Worm (Caenorhabditis elegans) whole organism, L1 larva: ENCODE data around the gene egl-4.
A peak's percentile ranks its signal among the peaks of the same experiment; 100 is the strongest.

Experiments
- C04F5.9 ChIP-seq: sonication (generic microtip); optimal IDR thresholded peaks from 2 replicates; lab custom pipeline; 2016; ENCODE audit warnings: missing genetic modification characterization, missing compliant biosample characterization
- C34B4.2 ChIP-seq: sonication (generic microtip); optimal IDR thresholded peaks from 2 replicates; lab custom pipeline; 2017; ENCODE audit warnings: mild to moderate bottlenecking, missing genetic modification characterization, missing compliant biosample characterization
- alr-1 ChIP-seq: fragments of 200-800 bp; sonication (Bioruptor generic); optimal IDR thresholded peaks from 2 replicates; lab custom pipeline; 2018; ENCODE audit warnings: borderline replicate concordance, mild to moderate bottlenecking, missing genetic modification characterization, missing compliant biosample characterization
- aly-2 ChIP-seq: fragments of 150-350 bp; optimal IDR thresholded peaks from 2 replicates; lab custom pipeline; 2014; ENCODE audit warnings: missing biosample characterization, missing genetic modification characterization
- blmp-1 ChIP-seq: fragments of 150-350 bp; optimal IDR thresholded peaks from 2 replicates; lab custom pipeline; 2014; ENCODE audit warnings: missing biosample characterization, missing genetic modification characterization
- ceh-63 ChIP-seq: fragments of 200-800 bp; sonication (Bioruptor generic); optimal IDR thresholded peaks from 2 replicates; lab custom pipeline; 2018; ENCODE audit warnings: mild to moderate bottlenecking, missing genetic modification characterization, missing compliant biosample characterization
- ceh-88 ChIP-seq: fragments of 200-800 bp; sonication (Bioruptor generic); IDR thresholded peaks from 2 replicates; pipeline ENCODE4 v1.3.6; 2022; ENCODE audit warnings: missing genetic modification characterization, missing compliant biosample characterization
- dpl-1 ChIP-seq, 3 experiments: fragments of 150-350 bp in 2 of 3; sonication (generic microtip) in 1 of 3; optimal IDR thresholded peaks; 2 replicates each; lab custom pipeline; 2014 to 2017; ENCODE audit warnings: missing biosample characterization in 3 of 3, missing genetic modification characterization in 3 of 3, missing genetic modification reagents in 3 of 3
- dsc-1 ChIP-seq: sonication (generic microtip); optimal IDR thresholded peaks from 2 replicates; lab custom pipeline; 2016; ENCODE audit warnings: mild to moderate bottlenecking, missing genetic modification characterization, missing compliant biosample characterization
- efl-1 ChIP-seq, 4 experiments: fragments of 150-350 bp; optimal IDR thresholded peaks in 3 of 4; peaks in 1 of 4; 1 replicate in 1 of 4; 2 replicates in 3 of 4; lab custom pipeline; 2014; ENCODE audit warnings: missing biosample characterization in 2 of 4, missing genetic modification characterization in 2 of 4, missing genetic modification reagents in 2 of 4
- elt-3 ChIP-seq, 6 experiments: fragments of 150-350 bp in 1 of 6; sonication (generic microtip); optimal IDR thresholded peaks; 2 replicates each; lab custom pipeline; 2017 to 2018; ENCODE audit warnings: missing biosample characterization in 6 of 6, missing genetic modification characterization in 6 of 6, inconsistent platforms in 1 of 6
- ets-5 ChIP-seq: fragments of 200-800 bp; sonication (Bioruptor generic); IDR thresholded peaks from 2 replicates; pipeline ENCODE4 v1.3.6; 2022; ENCODE audit warnings: missing genetic modification characterization, missing compliant biosample characterization
- fkh-4 ChIP-seq: sonication (generic microtip); optimal IDR thresholded peaks from 2 replicates; lab custom pipeline; 2016; ENCODE audit warnings: missing compliant biosample characterization, missing genetic modification characterization, borderline replicate concordance
- fkh-8 ChIP-seq: sonication (generic microtip); optimal IDR thresholded peaks from 2 replicates; lab custom pipeline; 2016; ENCODE audit warnings: mild to moderate bottlenecking, missing genetic modification characterization, missing compliant biosample characterization
- irx-1 ChIP-seq: sonication (generic microtip); optimal IDR thresholded peaks from 2 replicates; lab custom pipeline; 2016; ENCODE audit warnings: missing genetic modification characterization, missing compliant biosample characterization
- lin-13 ChIP-seq: fragments of 150-350 bp; optimal IDR thresholded peaks from 2 replicates; lab custom pipeline; 2014; ENCODE audit warnings: missing biosample characterization, missing genetic modification reagents, missing genetic modification characterization
- lin-14 ChIP-seq: fragments of 200-800 bp; sonication (Bioruptor generic); optimal IDR thresholded peaks from 2 replicates; lab custom pipeline; 2018; ENCODE audit warnings: mild to moderate bottlenecking, missing genetic modification characterization, moderate library complexity, missing compliant biosample characterization
- lin-35 ChIP-seq, 2 experiments: fragments of 150-350 bp; optimal IDR thresholded peaks; 2 replicates each; lab custom pipeline; 2014; ENCODE audit warnings: missing biosample characterization in 2 of 2, missing genetic modification characterization in 2 of 2, missing genetic modification reagents in 2 of 2
- lsy-2 ChIP-seq, 2 experiments: fragments of 150-350 bp; optimal IDR thresholded peaks; 2 replicates each; lab custom pipeline; 2014; ENCODE audit warnings: missing biosample characterization in 2 of 2, missing genetic modification characterization in 2 of 2
- mef-2 ChIP-seq: fragments of 150-350 bp; optimal IDR thresholded peaks from 2 replicates; lab custom pipeline; 2014; ENCODE audit warnings: missing biosample characterization, missing genetic modification characterization
- nhr-19 ChIP-seq: fragments of 200-800 bp; sonication (Bioruptor generic); conservative IDR thresholded peaks from 2 replicates; pipeline ENCODE4 v1.3.6; 2022; ENCODE audit warnings: missing genetic modification characterization, missing compliant biosample characterization
- nhr-20 ChIP-seq: sonication (generic microtip); optimal IDR thresholded peaks from 2 replicates; lab custom pipeline; 2016; ENCODE audit warnings: mild to moderate bottlenecking, missing genetic modification characterization, missing compliant biosample characterization
- nhr-71 ChIP-seq: sonication (generic microtip); optimal IDR thresholded peaks from 2 replicates; lab custom pipeline; 2016; ENCODE audit warnings: mild to moderate bottlenecking, missing genetic modification characterization, moderate library complexity, missing compliant biosample characterization
- nhr-77 ChIP-seq: fragments of 150-350 bp; optimal IDR thresholded peaks from 2 replicates; lab custom pipeline; 2014; ENCODE audit warnings: missing biosample characterization, missing genetic modification characterization
- nhr-84 ChIP-seq: sonication (generic microtip); optimal IDR thresholded peaks from 2 replicates; lab custom pipeline; 2017; ENCODE audit warnings: missing biosample characterization, missing genetic modification characterization
- nhr-85 ChIP-seq: sonication (generic microtip); peaks from one replicate; lab custom pipeline; 2016; ENCODE audit warnings: missing genetic modification characterization, inconsistent platforms, missing compliant biosample characterization
- nhr-90 ChIP-seq: sonication (generic microtip); optimal IDR thresholded peaks from 2 replicates; lab custom pipeline; 2016; ENCODE audit warnings: mild to moderate bottlenecking, missing genetic modification characterization, missing compliant biosample characterization; ENCODE audit not compliant: poor library complexity
- rnt-1 ChIP-seq: sonication (generic microtip); optimal IDR thresholded peaks from 2 replicates; lab custom pipeline; 2016; ENCODE audit warnings: mild to moderate bottlenecking, missing genetic modification characterization, moderate library complexity, missing compliant biosample characterization
- skn-1 ChIP-seq: fragments of 150-350 bp; optimal IDR thresholded peaks from 2 replicates; lab custom pipeline; 2014; ENCODE audit warnings: missing biosample characterization, missing genetic modification characterization
- snu-23 ChIP-seq: sonication (generic microtip); optimal IDR thresholded peaks from 2 replicates; lab custom pipeline; 2016; ENCODE audit warnings: missing genetic modification characterization, missing compliant biosample characterization
- tbx-2 ChIP-seq: sonication (generic microtip); optimal IDR thresholded peaks from 2 replicates; lab custom pipeline; 2016; ENCODE audit warnings: missing genetic modification characterization, missing compliant biosample characterization
- unc-130 ChIP-seq: fragments of 150-350 bp; optimal IDR thresholded peaks from 2 replicates; lab custom pipeline; 2017; ENCODE audit warnings: missing biosample characterization, missing genetic modification characterization, inconsistent platforms
- unc-30 ChIP-seq: sonication (generic microtip); optimal IDR thresholded peaks from 2 replicates; lab custom pipeline; 2017; ENCODE audit warnings: missing biosample characterization, missing genetic modification characterization
- unc-62 ChIP-seq: fragments of 150-350 bp; optimal IDR thresholded peaks from 2 replicates; lab custom pipeline; 2014; ENCODE audit warnings: missing biosample characterization, missing genetic modification reagents, missing genetic modification characterization
- unc-86 ChIP-seq: sonication (generic microtip); optimal IDR thresholded peaks from 2 replicates; lab custom pipeline; 2016; ENCODE audit warnings: missing genetic modification characterization, missing compliant biosample characterization
- vab-15 ChIP-seq: sonication (generic microtip); optimal IDR thresholded peaks from 2 replicates; lab custom pipeline; 2017; ENCODE audit warnings: missing genotype, mild to moderate bottlenecking, missing genetic modification characterization, missing compliant biosample characterization
- xbp-1 ChIP-seq: sonication (generic microtip); optimal IDR thresholded peaks from 2 replicates; lab custom pipeline; 2016; ENCODE audit warnings: missing genetic modification characterization, missing compliant biosample characterization
- zip-4 ChIP-seq: fragments of 200-800 bp; sonication (Bioruptor generic); optimal IDR thresholded peaks from 2 replicates; lab custom pipeline; 2018; ENCODE audit warnings: mild to moderate bottlenecking, missing genetic modification characterization, moderate library complexity, missing compliant biosample characterization
- ztf-11 ChIP-seq, 2 experiments: sonication (generic microtip); optimal IDR thresholded peaks; 2 replicates each; lab custom pipeline; 2016 to 2017; ENCODE audit warnings: missing genetic modification characterization in 2 of 2, missing biosample characterization in 1 of 2, missing compliant biosample characterization in 1 of 2
- ztf-4 ChIP-seq: fragments of 150-350 bp; optimal IDR thresholded peaks from 2 replicates; lab custom pipeline; 2014; ENCODE audit warnings: missing biosample characterization, missing genetic modification characterization

The egl-4 gene

DNA sequence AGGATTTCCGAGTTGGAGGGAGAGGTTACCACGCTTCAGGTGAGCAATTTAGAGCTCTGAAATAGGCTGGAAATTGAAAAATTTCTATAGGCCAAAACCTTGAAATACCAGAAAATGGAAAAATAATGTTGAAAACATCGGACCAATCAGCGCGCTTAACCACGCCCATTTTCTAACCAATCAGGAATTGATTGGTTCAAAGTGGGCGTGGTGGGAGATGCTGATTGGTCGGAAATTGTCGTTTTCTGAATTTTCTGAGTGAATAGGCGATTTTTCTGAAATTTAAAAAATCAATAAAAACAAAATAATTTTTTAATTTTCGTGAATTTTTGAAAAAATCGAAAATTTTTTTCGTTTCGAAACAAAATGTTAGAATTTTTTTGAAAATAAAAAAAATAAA is 13.1 kb downstream of the egl-4 start:
- TF ChIP-seq nhr-20 (tag; lab: Kevin White, UChicago) = no peak

DNA sequence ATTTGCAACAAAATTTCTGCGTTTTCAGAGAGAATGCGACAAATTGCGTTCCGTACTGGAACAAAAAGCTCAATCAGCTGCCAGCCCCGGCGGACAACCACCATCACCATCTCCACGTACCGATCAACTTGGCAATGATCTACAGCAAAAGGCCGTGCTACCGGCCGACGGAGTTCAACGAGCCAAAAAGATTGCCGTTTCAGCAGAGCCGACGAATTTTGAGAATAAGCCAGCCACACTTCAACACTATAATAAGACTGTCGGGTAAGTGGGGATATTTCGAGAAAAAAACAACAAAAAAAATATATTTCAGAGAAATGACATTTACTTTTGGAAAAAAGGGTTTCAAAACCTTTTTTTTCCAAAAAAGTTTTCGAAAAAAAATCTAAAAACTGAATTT is 14.8 kb downstream of the egl-4 start:
- TF ChIP-seq efl-1 (optimal IDR thresholded peaks at IDR 0.05; lab: Kevin White, UChicago) (no peak), efl-1 (GFP tag; optimal IDR thresholded peaks at IDR 0.05 in 1 of 2; lab: Kevin White, UChicago) (peak in 1 of 2 experiments; percentile 62), zip-4 (no peak), aly-2 (tag; lab: Kevin White, UChicago) (no peak), mef-2 (tag; lab: Kevin White, UChicago) (no peak), C34B4.2 (tag; lab: Kevin White, UChicago) (no peak)

DNA sequence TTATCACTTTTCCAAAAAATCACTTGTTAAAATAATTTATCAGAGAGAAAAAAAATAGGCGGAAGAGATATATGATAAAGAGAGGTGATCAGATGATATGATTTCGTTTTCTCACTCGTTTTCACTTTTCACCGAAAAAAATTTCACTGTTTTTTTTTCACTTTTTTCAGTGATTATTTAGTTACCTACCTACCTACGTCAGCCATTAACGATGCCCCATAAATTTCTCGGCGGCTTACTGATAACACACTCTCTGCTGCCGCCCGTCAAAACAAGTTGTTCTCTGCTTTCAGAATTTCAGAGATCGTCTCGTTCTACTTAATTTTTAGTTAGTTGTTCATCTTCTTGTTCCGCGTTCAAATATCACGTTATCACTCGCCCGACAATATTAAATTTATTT is 19.0 kb downstream of the egl-4 start:
- TF ChIP-seq lin-14 (GFP tag; lab: Kevin White, UChicago) (peak; percentile 36), tbx-2 (tag; lab: Kevin White, UChicago) (peak; percentile 18), skn-1 (tag; lab: Kevin White, UChicago) (no peak), lin-13 (GFP tag; lab: Kevin White, UChicago) (no peak), alr-1 (no peak), nhr-90 (tag; lab: Kevin White, UChicago) (no peak), nhr-20 (tag; lab: Kevin White, UChicago) (no peak), elt-3 (tag; optimal IDR thresholded peaks at IDR 0.05; lab: Kevin White, UChicago) (peak in 2 of 6 experiments; percentile 68 to 74), nhr-71 (tag; lab: Kevin White, UChicago) (peak; percentile 19), blmp-1 (tag; lab: Kevin White, UChicago) (peak; percentile 98), fkh-8 (tag; lab: Kevin White, UChicago) (no peak), ztf-11 (tag; optimal IDR thresholded peaks at IDR 0.05; lab: Kevin White, UChicago) (no peak), vab-15 (tag; lab: Kevin White, UChicago) (no peak), ceh-88 (GFP tag; lab: Robert Waterston, UW) (no peak), nhr-85 (tag; lab: Kevin White, UChicago) (peak; percentile 63), ets-5 (no peak), xbp-1 (tag; lab: Kevin White, UChicago) (no peak), dsc-1 (no peak)
- TF ChIP-seq, all 84 proteins: peak for 6

DNA sequence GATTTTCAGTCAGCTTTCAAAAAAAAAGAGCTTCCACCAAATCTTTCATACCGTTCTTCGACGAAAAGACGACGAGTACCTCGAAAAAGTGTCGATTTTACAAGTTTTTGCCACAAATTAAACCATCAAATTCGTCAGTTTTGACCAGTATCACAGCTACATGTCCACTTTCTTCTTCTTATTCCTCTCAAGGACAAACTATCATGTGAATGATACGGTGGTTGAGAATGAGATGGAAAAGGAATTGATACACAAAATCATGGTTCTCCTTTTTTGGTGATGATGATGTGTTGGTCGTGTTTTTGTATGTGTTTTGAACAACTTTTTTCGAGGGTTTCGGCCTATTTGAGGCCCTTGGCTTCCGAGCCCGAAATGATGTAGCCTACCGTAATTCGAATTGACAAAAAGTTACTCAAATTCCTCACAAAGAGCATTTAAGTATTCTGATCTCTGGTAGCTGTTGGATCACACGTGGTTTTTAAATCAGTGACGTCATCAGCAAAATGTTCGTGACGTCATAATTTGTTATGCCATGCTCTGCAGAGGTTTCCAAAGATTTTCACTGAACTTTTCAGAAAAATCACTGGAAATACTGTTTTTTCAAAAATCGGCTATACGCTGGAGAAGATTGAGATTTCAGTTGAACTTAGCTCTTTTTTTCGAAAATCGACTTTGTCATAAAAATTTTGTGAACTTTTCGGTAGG is 20.2 kb downstream of the egl-4 start:
- TF ChIP-seq nhr-20 (tag; lab: Kevin White, UChicago) = peak; percentile 18
- TF ChIP-seq nhr-71 (tag; lab: Kevin White, UChicago) = peak; percentile 4
- TF ChIP-seq elt-3 (tag; optimal IDR thresholded peaks at IDR 0.05; lab: Kevin White, UChicago) = peak in 2 of 6 experiments; percentile 11 to 51
- TF ChIP-seq skn-1 (tag; lab: Kevin White, UChicago) = no peak
- peak in 1 of 2 experiments; percentile 35 for TF ChIP-seq lin-35 (GFP tag; optimal IDR thresholded peaks at IDR 0.05; lab: Kevin White, UChicago)
- TF ChIP-seq ztf-4 (tag; lab: Kevin White, UChicago) = no peak
- TF ChIP-seq snu-23 = peak; percentile 20
- TF ChIP-seq nhr-77 (tag; lab: Kevin White, UChicago) = no peak
- peak in 1 of 2 experiments; percentile 20 for TF ChIP-seq lsy-2 (tag; optimal IDR thresholded peaks at IDR 0.05; lab: Kevin White, UChicago)
- TF ChIP-seq blmp-1 (tag; lab: Kevin White, UChicago) = peak; percentile 81
- peak; percentile 32 for TF ChIP-seq lin-14 (GFP tag; lab: Kevin White, UChicago)
- TF ChIP-seq, all 84 proteins: peak for 8

DNA sequence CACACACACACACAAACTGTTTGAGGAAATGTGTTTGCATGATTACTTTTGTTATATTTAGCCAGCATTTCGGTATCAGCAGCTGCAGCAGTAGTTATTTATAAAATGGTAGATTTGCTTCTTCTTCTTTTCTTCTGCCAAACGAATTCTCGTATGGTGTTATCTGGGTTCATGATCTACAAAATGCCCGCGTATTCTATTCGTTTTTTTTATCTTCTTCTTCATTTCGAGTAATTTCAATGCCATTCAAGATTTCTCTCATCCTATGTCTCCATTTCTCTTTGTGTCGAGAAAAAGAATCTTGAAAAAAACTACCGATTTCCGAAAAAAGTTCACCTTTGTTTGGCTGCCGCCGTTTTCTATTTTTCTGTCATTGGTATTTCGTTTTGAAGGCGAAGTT is 21.1 kb downstream of the egl-4 start:
- no peak for TF ChIP-seq nhr-84 (tag; lab: Kevin White, UChicago)
- TF ChIP-seq snu-23 = no peak
- TF ChIP-seq ceh-63 (GFP tag; lab: Kevin White, UChicago) = no peak
- TF ChIP-seq skn-1 (tag; lab: Kevin White, UChicago) = no peak
- no peak for TF ChIP-seq fkh-4 (tag; lab: Kevin White, UChicago)
- no peak for TF ChIP-seq fkh-8 (tag; lab: Kevin White, UChicago)
- TF ChIP-seq C04F5.9 (tag; lab: Kevin White, UChicago) = no peak
- TF ChIP-seq dpl-1 (GFP tag; optimal IDR thresholded peaks at IDR 0.05; lab: Kevin White, UChicago) = peak; percentile 26 to 32 (median 28)
- peak; percentile 7 for TF ChIP-seq blmp-1 (tag; lab: Kevin White, UChicago)
- peak in 1 of 2 experiments; percentile 37 for TF ChIP-seq lsy-2 (tag; optimal IDR thresholded peaks at IDR 0.05; lab: Kevin White, UChicago)
- peak in 1 of 6 experiments; percentile 3 for TF ChIP-seq elt-3 (tag; optimal IDR thresholded peaks at IDR 0.05; lab: Kevin White, UChicago)
- no peak for TF ChIP-seq alr-1
- TF ChIP-seq rnt-1 (tag; lab: Kevin White, UChicago) = no peak
- TF ChIP-seq unc-130 = no peak
- TF ChIP-seq lin-14 (GFP tag; lab: Kevin White, UChicago) = peak; percentile 40
- peak in 1 of 2 experiments; percentile 2 for TF ChIP-seq lin-35 (GFP tag; optimal IDR thresholded peaks at IDR 0.05; lab: Kevin White, UChicago)
- no peak; the same call in 1 of the 2 replicates for TF ChIP-seq nhr-19 (GFP tag; lab: Robert Waterston, UW)
- TF ChIP-seq vab-15 (tag; lab: Kevin White, UChicago) = no peak
- TF ChIP-seq unc-86 (tag; lab: Kevin White, UChicago) = no peak
- no peak for TF ChIP-seq ztf-11 (tag; optimal IDR thresholded peaks at IDR 0.05; lab: Kevin White, UChicago)
- no peak for TF ChIP-seq irx-1 (tag; lab: Kevin White, UChicago)
- no peak for TF ChIP-seq unc-30 (tag; lab: Kevin White, UChicago)
- TF ChIP-seq nhr-77 (tag; lab: Kevin White, UChicago) = no peak
- no peak for TF ChIP-seq unc-62
